Fruit fly (Drosophila melanogaster): ENCODE data around the gene CG15332.

- TF ChIP-seq CG34406 (GFP tag; optimal IDR thresholded peaks at IDR 0.05) (peak; percentile 41), fd85E (GFP tag; optimal IDR thresholded peaks at IDR 0.05) (no peak), CG4318 (GFP tag; optimal IDR thresholded peaks at IDR 0.05) (peak; percentile 10), Hr39 (GFP tag; optimal IDR thresholded peaks at IDR 0.05) (peak; percentile 39), eg (GFP tag; IDR thresholded peaks at IDR 0.05) (peak; percentile 60; the same call in 2 of the 3 replicates), Sox102F (GFP tag; optimal IDR thresholded peaks at IDR 0.05) (peak; percentile 35), spab (GFP tag; optimal IDR thresholded peaks at IDR 0.05) (no peak), CG32006 (GFP tag; optimal IDR thresholded peaks at IDR 0.05) (peak; percentile 67), Eip93F (GFP tag; optimal IDR thresholded peaks at IDR 0.05) (no peak), Sox15 (GFP tag; optimal IDR thresholded peaks at IDR 0.05) (no peak), CG8119 (GFP tag; IDR thresholded peaks at IDR 0.05) (peak; percentile 45; the same call in 2 of the 3 replicates)
Measured at dm6 chrX:7975516-7976257, 19.9 kb upstream of the CG15332 start.

All from whole organism, prepupa.